Worm (Caenorhabditis elegans) whole organism, L4 larva: Measurements from ENCODE around the gene ZK262.20.

Experiments
- ceh-82 ChIP-seq: sonication (generic microtip); optimal IDR thresholded peaks from 2 replicates; lab custom pipeline; 2017; ENCODE audit warnings: missing biosample characterization, missing genetic modification characterization
- egl-43 ChIP-seq: fragments of 200-800 bp; sonication (Bioruptor generic); IDR thresholded peaks from 2 replicates; pipeline ENCODE4 v1.3.6; 2022; ENCODE audit warnings: missing genetic modification reagents, missing genetic modification characterization, missing compliant biosample characterization
- lin-1 ChIP-seq: fragments of 200-800 bp; sonication (Bioruptor generic); IDR thresholded peaks from 2 replicates; pipeline ENCODE4 v1.3.6; 2022; ENCODE audit warnings: missing genetic modification reagents, missing genetic modification characterization, missing compliant biosample characterization
- lir-3 ChIP-seq: sonication (generic microtip); optimal IDR thresholded peaks from 2 replicates; lab custom pipeline; 2016; ENCODE audit warnings: mild to moderate bottlenecking, missing genetic modification characterization, missing compliant biosample characterization
- unc-130 ChIP-seq: sonication (generic microtip); optimal IDR thresholded peaks from 2 replicates; lab custom pipeline; 2016; ENCODE audit warnings: missing genetic modification reagents, missing genetic modification characterization, missing compliant biosample characterization

ce11 chrV:18414051-18414450 lies 20.8 kb downstream of the ZK262.20 start, which contains the start of gene txt-8:
- no peak for TF ChIP-seq lin-1 (GFP tag; lab: Robert Waterston, UW)
- no peak for TF ChIP-seq lir-3 (tag; lab: Kevin White, UChicago)
- TF ChIP-seq egl-43: no peak
- TF ChIP-seq unc-130 (GFP tag; lab: Kevin White, UChicago): no peak
- no peak for TF ChIP-seq ceh-82
